Fruit fly (Drosophila melanogaster): ENCODE data around the gene schuy.
A peak's percentile ranks its signal among the peaks of the same experiment; 100 is the strongest.

Gene schuy

DNA sequence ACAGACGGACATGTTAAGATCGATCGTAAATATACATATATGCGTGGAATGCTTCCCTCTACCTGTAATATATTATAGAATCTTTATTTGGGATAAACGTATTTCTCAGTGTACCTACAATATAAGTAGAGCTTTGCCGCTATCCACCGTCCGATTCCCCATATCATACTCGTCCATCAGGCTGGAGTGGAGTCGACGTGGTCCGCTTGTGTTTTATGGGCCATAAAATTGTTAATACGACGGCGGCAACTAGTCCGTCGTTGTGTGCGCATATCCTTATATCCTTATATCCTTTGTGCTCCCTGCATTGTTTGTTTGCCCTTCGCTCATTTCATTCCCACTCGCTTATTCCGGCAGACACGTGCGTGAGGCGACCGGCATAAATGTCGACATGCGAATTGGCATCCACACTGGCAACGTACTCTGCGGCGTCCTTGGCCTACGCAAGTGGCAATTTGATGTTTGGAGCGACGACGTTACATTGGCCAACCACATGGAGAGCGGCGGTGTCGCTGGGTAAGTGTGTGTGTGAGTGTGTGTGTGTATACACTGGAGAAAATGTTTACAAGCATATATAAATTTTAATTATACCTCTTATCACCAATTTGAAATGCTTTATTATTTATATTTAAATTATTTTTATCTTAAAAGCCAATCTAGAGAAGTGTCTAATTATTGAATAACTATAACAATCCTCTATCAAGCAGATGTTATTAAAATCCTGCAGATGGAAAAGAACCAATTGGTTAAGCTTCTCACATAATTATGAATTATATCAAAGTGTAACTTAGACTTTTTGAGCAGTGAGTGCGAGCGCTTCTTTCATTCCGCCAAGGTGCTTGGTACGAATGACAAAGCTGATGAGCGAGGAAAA is 16.9 kb upstream of the schuy start (continued):
- TF ChIP-seq trem (tag; optimal IDR thresholded peaks at IDR 0.05) (no peak), CG6689 (GFP tag; IDR thresholded peaks at IDR 0.05) (no peak), Neu2 (GFP tag; optimal IDR thresholded peaks at IDR 0.05; ENCODE audit: borderline replicate concordance) (no peak), Dbx (GFP tag; IDR thresholded peaks at IDR 0.05) (no peak), CG33557 (GFP tag; optimal IDR thresholded peaks at IDR 0.05) (no peak), luna (GFP tag; optimal IDR thresholded peaks at IDR 0.05) (no peak), al (GFP tag; IDR thresholded peaks at IDR 0.05) (no peak), abd-A (tag; optimal IDR thresholded peaks at IDR 0.05) (peak; percentile 81), jing (GFP tag; optimal IDR thresholded peaks at IDR 0.05) (no peak), fd64A (GFP tag; optimal IDR thresholded peaks at IDR 0.05) (no peak), CG14710 (tag; optimal IDR thresholded peaks at IDR 0.05) (no peak), CG14441 (GFP tag; IDR thresholded peaks at IDR 0.05) (no peak), crol (GFP tag; IDR thresholded peaks at IDR 0.05) (no peak), Hey (tag; optimal IDR thresholded peaks at IDR 0.05) (peak; percentile 80), Six4 (GFP tag; optimal IDR thresholded peaks at IDR 0.05) (no peak), gcm (GFP tag; optimal IDR thresholded peaks at IDR 0.05) (no peak), CG34224 (GFP tag; IDR thresholded peaks at IDR 0.05; ENCODE audit: partially characterized antibody) (no peak), BtbVII (GFP tag; optimal IDR thresholded peaks at IDR 0.05) (peak; percentile 12), otp (GFP tag; IDR thresholded peaks at IDR 0.05) (no peak), CG11093 (GFP tag; IDR thresholded peaks at IDR 0.05) (no peak), vnd (GFP tag; IDR thresholded peaks at IDR 0.05; ENCODE audit: partially characterized antibody) (no peak), B-H1 (GFP tag; IDR thresholded peaks at IDR 0.05) (no peak), inv (GFP tag; IDR thresholded peaks at IDR 0.05; ENCODE audit: partially characterized antibody) (no peak), CG13123 (GFP tag; optimal IDR thresholded peaks at IDR 0.05) (no peak), wek (GFP tag; optimal IDR thresholded peaks at IDR 0.05) (no peak), CG14667 (GFP tag; IDR thresholded peaks at IDR 0.05) (no peak), pita (GFP tag; optimal IDR thresholded peaks at IDR 0.05) (no peak), ftz-f1 (GFP tag; optimal IDR thresholded peaks at IDR 0.05) (no peak), CG3281 (GFP tag; optimal IDR thresholded peaks at IDR 0.05) (peak; percentile 31), Sin3A (optimal IDR thresholded peaks at IDR 0.05) (no peak), ewg (GFP tag; optimal IDR thresholded peaks at IDR 0.05) (no peak), chm (GFP tag; IDR thresholded peaks at IDR 0.05) (no peak), Hr51 (GFP tag; optimal IDR thresholded peaks at IDR 0.05) (peak in 1 of 2 experiments; percentile 59), Ets65A (GFP tag) (peak; percentile 88), CG18011 (GFP tag; optimal IDR thresholded peaks at IDR 0.05) (no peak), Asciz (GFP tag; optimal IDR thresholded peaks at IDR 0.05) (no peak), stc (GFP tag; IDR thresholded peaks at IDR 0.05) (no peak), CG10147 (GFP tag; optimal IDR thresholded peaks at IDR 0.05) (peak; percentile 53), Doc2 (GFP tag; IDR thresholded peaks at IDR 0.05) (no peak), mam (GFP tag; optimal IDR thresholded peaks at IDR 0.05) (no peak), CG3726 (GFP tag; IDR thresholded peaks at IDR 0.05) (no peak), tap (tag; optimal IDR thresholded peaks at IDR 0.05) (no peak), H2.0 (GFP tag; IDR thresholded peaks at IDR 0.05) (no peak), CG13894 (tag; optimal IDR thresholded peaks at IDR 0.05) (peak; percentile 64), CG10979 (tag; optimal IDR thresholded peaks at IDR 0.05) (no peak), gfzf (GFP tag; optimal IDR thresholded peaks at IDR 0.05) (no peak), CG3847 (GFP tag; IDR thresholded peaks at IDR 0.05) (no peak), zfh1 (GFP tag; IDR thresholded peaks at IDR 0.05) (no peak), mirr (GFP tag; optimal IDR thresholded peaks at IDR 0.05) (no peak), Scr (GFP tag; IDR thresholded peaks at IDR 0.05; ENCODE audit: partially characterized antibody) (no peak)

Data from whole organism, embryonic.